Fruit fly (Drosophila melanogaster): ENCODE measurements around the gene cindr.

cindr gene

DNA sequence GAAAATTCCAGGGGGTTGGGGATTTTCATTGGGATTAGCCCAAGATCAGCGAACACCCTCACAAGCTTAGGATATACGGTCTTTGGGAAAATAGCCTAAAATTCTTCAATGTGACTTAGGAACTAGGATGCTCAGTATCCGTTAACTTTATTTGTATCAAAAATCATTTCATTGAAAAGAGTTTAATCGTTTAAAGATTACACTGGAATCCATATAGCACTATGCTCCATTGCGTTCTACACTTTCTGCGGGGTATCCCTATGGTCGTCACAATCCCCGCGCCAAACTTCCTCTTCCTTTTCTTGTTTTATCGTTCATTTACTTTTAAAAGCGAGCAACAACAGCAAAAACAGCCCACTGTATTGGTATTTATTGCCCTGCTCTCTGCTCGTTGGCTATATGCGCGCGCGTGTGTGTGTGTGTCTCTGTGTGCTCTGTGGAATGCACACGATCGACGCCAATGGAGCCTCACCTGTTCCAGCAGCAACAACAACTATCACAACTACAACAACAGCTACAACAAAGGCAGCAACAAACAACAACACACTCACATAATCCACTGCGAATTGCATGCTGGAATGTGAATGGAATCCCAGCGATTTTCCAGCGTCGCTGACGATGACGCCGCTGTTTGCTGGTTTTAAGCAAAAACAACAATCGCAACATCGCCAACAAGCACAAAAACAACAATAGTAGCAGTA, 4.5 kb upstream of the cindr start:
- no peak for TF ChIP-seq CG8478 (optimal IDR thresholded peaks at IDR 0.05)
- no peak for TF ChIP-seq CTCF (optimal IDR thresholded peaks at IDR 0.05)

DNA sequence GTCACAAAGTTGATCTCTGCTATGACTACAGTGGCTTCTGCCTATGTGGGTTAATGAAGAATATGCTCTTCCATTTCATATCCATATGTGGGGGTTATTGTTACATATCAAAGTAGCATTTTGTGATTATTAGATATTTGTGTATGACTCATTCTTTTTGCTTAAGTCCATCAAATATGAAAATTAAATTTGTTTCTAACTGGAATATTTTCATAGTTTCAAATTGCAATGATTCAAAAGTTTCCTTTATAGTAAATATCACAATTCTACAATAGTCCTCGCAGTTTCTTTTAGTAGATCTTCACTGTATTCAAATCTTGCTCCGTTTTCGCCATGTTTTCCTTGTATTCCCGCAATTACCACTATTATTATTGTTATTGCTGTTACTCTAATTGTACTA, 3.2 kb upstream of the cindr start:
- TF ChIP-seq CTCF (optimal IDR thresholded peaks at IDR 0.05) = no peak
- TF ChIP-seq CG8478 (optimal IDR thresholded peaks at IDR 0.05) = no peak

DNA sequence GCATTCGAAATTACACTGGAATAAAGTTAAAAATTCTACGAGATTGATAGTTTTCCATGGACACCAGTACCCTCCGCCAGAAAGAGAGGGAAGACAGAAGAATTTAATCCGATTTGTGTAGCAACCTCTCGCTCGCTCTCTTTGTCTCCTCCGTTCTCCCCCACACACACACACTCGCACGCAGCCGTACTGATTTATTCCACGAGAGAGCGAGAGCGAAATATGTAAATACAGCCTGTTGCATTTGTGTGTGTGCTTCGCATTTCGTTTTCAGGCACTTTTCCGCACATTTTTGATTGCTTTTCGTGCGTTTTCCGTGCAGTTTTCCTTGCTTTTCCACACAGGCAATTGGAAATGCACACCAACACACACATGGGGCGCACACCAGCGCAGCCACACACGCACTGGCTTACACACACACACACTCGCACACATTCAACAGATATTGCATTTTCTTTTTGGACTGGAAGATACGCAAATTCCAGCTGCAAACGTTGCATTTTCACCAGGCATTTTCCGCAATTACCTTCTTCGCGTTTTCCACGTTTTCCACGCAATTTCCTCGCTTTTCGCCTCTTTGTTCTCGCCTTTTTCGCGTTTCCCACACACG, 2.5 kb upstream of the cindr start:
- TF ChIP-seq CG8478 (optimal IDR thresholded peaks at IDR 0.05) = no peak
- TF ChIP-seq CTCF (optimal IDR thresholded peaks at IDR 0.05) = no peak

DNA sequence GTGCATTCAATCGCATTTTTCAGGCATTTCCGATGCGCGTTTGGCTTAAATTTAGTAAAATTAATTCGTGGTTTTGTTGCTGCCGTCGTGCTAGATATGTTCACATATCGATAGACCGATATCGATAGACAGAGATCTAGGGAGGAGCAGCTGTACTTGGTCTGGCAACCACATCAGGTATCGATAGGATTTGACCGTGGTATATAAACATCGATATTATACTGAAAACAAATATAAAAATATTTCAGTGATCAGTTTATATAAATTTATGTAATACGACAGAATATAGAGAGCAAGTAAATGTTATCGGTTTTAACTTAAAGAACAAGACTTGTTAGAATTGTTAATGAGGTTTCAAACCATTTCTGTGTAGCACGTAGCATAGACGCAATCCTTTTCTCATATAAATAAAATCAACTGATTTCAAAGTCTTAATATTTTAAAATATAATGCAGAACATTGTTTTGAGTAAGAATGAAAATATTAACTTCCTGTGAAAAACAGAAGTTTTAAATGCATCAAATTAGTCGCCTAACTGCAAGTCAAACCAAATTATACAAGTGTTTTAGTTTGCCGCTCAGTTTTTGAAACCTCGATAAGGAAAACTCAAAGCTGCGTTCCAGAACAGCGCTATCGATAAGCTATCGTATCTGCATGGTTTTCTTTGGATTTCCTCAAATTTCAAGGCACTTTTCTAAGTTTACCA, 1.8 kb upstream of the cindr start, which contains the start of the genes wts and dj-1beta:
Gene wts, minus strand, starts transcription at position 130 of the 706 bp plus-strand sequence.
Gene dj-1beta, plus strand, starts transcription at position 628 of the 706 bp plus-strand sequence.
- TF ChIP-seq CTCF (optimal IDR thresholded peaks at IDR 0.05) (peak in 1 of 2 experiments; percentile 35), CG8478 (optimal IDR thresholded peaks at IDR 0.05) (no peak)

DNA sequence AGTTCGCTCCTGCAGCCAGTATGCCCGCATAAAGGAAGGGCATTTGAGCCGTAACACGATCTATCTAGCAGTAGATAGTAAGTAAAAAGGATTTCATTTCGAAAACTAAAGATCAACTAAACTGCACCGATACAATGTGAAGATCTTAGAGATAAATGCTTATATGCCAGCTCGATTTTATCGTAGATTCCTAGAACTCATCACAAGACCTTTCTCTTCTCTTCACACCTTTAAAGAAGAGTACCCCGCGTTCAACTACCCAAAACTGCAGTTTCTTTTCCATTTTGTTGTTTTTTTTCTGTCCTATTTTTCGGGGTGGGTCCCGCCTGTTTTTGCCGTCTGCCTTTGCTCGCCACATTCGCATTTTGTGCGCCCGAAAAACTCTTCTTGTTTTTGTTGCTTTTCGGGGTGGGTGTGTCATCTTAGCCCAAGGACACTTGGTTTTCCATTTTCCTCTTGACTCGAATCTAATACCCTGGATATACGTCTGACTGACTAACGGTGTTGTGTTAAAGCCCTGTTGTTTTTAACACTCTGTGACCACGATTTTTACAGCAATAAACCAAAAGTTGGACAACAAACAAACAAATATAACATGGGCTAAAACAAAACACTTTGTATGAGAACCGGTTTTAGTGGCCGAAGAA, 993 bp downstream of the cindr start:
- TF ChIP-seq CG8478 (optimal IDR thresholded peaks at IDR 0.05) (no peak), CTCF (optimal IDR thresholded peaks at IDR 0.05) (no peak)

DNA sequence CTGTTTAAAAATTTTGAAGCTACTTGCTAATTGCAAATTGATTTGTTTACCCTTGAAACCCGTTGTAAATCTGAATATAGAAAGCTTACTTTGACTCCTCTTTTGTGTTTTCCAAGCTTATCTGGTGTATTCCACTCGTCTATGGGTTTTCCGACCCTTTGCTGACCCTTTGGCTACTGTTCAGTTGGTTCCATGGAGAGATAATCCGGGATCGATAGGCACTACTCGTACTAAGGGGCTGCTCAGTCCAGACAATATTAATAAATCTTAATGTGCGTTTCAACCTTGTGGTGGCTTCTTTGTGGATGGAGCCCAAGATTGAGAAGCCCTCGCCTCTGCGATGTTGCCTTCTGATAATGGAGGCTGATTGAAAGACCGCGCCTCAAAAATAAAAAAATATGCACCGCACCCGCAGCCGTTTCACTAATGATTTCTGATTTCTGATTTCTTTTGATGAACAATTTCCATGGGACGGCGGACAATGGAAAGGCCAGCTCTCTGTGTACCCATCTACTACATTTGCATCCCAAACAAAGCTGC, 1.9 kb downstream of the cindr start:
- TF ChIP-seq CG8478 (optimal IDR thresholded peaks at IDR 0.05) (no peak), CTCF (optimal IDR thresholded peaks at IDR 0.05) (no peak)

DNA sequence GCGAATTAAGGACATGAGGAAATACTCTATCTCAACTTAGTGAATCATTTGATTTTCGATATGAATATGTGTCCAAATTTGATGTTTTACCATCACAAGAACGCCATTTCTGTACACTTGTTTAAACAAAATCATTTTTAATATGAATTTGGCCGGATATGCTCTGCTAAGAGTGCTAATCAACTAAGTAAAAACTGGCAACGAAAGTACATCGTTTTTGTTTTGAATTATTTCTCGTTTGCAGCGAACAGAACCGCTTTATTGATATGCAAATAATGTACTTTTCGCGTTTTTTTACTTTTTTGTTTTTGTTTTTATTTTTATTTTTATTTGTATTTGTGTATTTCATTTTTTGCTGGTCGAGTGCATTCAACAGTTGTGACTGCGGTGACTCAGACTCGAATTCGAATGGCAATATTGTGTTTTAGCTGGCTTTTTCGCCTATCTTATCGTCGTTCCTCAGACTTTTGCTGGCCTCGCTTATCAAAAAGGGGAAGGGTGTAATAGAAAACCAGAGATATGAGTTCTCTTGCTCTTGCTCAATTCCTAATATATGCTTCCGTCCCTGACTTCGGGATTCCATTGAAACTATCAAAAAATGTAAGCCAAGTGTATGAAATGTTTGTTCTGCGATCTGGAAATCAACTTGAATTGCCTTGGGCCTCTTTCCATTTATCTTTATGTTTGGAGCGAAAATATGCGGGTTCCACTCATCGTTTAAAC, 3.0 kb downstream of the cindr start:
- TF ChIP-seq CTCF (optimal IDR thresholded peaks at IDR 0.05) = no peak
- no peak for TF ChIP-seq CG8478 (optimal IDR thresholded peaks at IDR 0.05)

DNA sequence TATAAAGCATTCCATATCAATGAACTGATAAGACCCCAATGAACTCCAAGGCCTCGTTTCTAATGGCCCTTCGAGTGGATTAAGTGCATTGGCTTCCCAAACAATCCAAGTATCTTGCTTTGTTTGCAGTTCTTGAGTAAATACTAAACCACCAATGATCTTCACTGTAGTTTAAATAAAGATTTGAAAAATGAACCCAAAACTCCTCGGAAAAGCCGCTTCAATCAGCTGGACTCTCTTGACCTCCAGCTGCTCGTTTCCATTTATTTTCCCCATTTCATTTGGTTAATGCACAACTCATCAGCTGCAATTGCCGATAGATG, 3.6 kb downstream of the cindr start:
- TF ChIP-seq CG8478 (optimal IDR thresholded peaks at IDR 0.05) (no peak), CTCF (optimal IDR thresholded peaks at IDR 0.05) (no peak)

DNA sequence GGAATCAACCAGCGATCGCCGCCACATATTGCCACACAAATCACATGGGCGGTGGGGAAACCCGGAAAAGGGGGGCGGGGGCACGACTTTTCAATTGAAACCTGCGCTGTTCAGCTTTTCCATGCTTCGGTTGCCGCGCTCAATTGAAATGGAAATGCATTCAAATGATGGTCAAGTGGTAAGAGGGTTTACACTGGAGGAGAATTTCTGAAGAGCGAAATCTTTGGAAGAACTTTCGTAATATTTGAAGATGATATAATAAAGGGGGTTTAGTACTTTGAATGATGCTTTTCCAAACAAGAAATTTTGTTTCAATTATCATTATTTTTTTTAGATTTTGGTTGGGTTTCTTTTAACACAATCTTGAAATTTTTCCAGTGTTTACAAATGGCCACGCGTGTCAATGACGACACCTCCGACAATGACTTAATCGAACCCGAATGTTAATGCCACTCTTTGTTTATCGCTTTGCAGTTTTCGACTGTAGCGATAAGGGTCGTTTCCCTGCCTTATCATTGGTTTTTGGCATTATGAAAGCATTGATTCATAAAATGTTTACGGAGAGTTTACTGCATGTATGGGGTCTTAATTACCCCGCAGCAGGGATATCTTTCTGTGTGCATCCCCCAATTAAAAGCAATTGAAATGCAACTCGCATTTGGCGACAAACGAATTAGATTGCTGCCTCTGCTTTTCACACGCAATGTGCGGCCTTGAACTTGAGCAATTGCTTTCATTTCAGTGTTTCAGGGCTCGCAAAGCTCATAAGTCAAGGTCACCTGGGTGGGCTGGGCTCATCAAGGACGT, 4.2 kb downstream of the cindr start:
- no peak for TF ChIP-seq CTCF (optimal IDR thresholded peaks at IDR 0.05)
- TF ChIP-seq CG8478 (optimal IDR thresholded peaks at IDR 0.05) = no peak

DNA sequence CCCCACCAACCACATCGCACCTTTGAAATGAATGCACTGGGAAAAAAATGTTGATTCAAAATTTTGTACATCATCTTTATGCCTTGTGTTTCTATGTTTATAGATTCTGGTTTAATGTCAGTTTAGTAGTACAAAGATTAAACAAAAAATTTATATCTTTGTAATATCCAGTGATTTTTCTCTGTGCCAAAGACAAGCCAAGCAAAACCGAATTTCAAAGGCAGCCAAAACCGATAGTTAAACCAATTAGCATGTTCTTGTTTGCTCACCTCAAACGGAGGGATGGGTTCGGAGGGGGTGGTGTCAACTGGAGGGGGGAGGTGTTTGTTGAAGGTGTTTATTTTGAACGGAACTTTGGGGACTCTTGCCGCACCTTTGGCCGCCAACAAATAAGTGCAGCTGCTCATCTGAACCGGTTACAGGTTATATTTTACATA, 5.5 kb downstream of the cindr start:
- TF ChIP-seq CTCF (optimal IDR thresholded peaks at IDR 0.05) (no peak), CG8478 (optimal IDR thresholded peaks at IDR 0.05) (no peak)

DNA sequence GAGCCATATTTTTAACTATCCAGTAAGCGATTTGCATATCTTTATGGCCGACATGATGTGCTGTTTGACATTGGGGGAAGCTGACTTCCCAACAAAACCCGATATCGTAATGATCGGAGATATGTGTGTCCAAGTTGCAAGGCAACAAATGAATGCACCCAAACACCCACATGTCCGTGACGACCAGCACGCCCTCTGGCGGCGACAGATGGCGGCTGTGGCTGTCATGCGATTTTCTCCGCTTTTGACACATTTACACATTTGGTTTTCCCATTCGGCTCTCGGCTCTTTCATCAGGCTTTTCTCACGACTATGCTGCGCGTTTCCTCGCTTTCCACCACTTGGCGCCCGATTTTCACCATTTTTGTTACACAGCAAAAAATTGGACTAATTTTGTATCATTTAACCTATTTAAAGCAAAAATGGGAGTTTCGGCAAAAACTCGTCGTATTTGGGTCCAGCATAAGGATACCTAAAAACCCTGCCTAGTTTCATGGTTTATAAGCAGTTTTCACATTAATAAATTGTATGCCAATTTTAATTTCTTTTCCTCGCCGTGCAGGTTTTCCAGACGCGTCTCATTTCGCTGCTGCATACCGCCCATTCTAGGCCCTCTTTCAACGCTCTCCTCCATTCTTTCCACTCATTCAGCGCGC, 6.3 kb downstream of the cindr start:
- TF ChIP-seq CG8478 (optimal IDR thresholded peaks at IDR 0.05) (no peak), CTCF (optimal IDR thresholded peaks at IDR 0.05) (peak; percentile 86 to 94)

DNA sequence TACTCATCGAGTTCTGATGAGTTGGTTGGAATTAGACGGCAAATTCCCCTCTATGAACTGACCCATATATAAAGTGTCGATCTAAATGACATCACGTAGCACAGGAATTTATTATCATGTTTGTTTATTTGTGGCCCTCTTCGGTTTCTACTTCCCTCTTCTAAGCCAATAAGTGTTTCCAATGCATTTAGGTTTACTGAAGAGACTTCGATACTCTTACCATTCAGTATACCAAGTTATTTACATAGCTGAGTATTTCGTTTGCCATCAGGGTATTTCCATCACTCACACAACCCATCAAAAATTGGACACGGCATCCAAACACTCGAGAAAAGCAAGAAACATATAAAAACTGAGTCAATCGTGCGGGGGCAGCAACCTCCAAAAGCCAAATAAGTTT, 7.8 kb downstream of the cindr start:
- TF ChIP-seq CG8478 (optimal IDR thresholded peaks at IDR 0.05) (no peak), CTCF (optimal IDR thresholded peaks at IDR 0.05) (no peak)

DNA sequence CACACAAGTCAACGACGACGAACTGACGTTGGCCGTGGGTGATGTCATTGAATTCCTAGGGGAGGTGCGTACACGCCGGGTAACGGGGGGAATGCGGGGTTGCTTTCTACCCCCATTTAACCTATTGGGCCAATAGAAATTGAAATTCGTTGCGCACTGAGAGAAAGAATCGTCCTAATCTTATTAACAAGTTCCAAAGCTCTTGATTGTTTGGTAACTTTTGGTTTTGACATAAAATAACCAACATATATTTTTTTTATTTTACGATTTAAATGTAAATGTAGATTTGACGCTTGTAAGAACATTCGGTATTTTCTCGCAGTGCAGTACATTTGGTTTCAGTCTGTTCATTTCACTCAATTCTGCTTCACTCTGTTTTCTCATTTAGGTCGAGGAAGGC, 8.8 kb downstream of the cindr start:
- TF ChIP-seq CG8478 (optimal IDR thresholded peaks at IDR 0.05) (no peak), CTCF (optimal IDR thresholded peaks at IDR 0.05) (no peak)
